Worm (Caenorhabditis elegans) whole organism, L1 larva: ENCODE results near the gene grl-25.

Source experiments
- C04F5.9 ChIP-seq: sonication (generic microtip); optimal IDR thresholded peaks from 2 replicates; lab custom pipeline; 2016; ENCODE audit warnings: missing genetic modification characterization, missing compliant biosample characterization
- C16A3.4 ChIP-seq: fragments of 150-350 bp; optimal IDR thresholded peaks from 2 replicates; lab custom pipeline; 2014; ENCODE audit warnings: missing biosample characterization, missing genetic modification characterization
- Y116A8C.19 ChIP-seq: sonication (generic microtip); optimal IDR thresholded peaks from 2 replicates; lab custom pipeline; 2016; ENCODE audit warnings: missing compliant biosample characterization, missing genetic modification characterization, borderline replicate concordance
- alr-1 ChIP-seq: fragments of 200-800 bp; sonication (Bioruptor generic); optimal IDR thresholded peaks from 2 replicates; lab custom pipeline; 2018; ENCODE audit warnings: borderline replicate concordance, mild to moderate bottlenecking, missing genetic modification characterization, missing compliant biosample characterization
- ceh-63 ChIP-seq: fragments of 200-800 bp; sonication (Bioruptor generic); optimal IDR thresholded peaks from 2 replicates; lab custom pipeline; 2018; ENCODE audit warnings: mild to moderate bottlenecking, missing genetic modification characterization, missing compliant biosample characterization
- dsc-1 ChIP-seq: sonication (generic microtip); optimal IDR thresholded peaks from 2 replicates; lab custom pipeline; 2016; ENCODE audit warnings: mild to moderate bottlenecking, missing genetic modification characterization, missing compliant biosample characterization
- efl-1 ChIP-seq, 4 experiments: fragments of 150-350 bp; optimal IDR thresholded peaks in 3 of 4; peaks in 1 of 4; 1 replicate in 1 of 4; 2 replicates in 3 of 4; lab custom pipeline; 2014; ENCODE audit warnings: missing biosample characterization in 2 of 4, missing genetic modification characterization in 2 of 4, missing genetic modification reagents in 2 of 4
- efl-3 ChIP-seq: fragments of 200-800 bp; sonication (Bioruptor generic); optimal IDR thresholded peaks from 2 replicates; lab custom pipeline; 2018; ENCODE audit warnings: mild to moderate bottlenecking, missing genetic modification characterization, missing compliant biosample characterization
- egl-27 ChIP-seq, 2 experiments: fragments of 150-350 bp in 1 of 2; sonication (generic microtip); optimal IDR thresholded peaks; 3 replicates each; lab custom pipeline; 2017 to 2018; ENCODE audit warnings: missing biosample characterization in 2 of 2, missing genetic modification characterization in 2 of 2, missing genetic modification reagents in 2 of 2
- elt-3 ChIP-seq, 6 experiments: fragments of 150-350 bp in 1 of 6; sonication (generic microtip); optimal IDR thresholded peaks; 2 replicates each; lab custom pipeline; 2017 to 2018; ENCODE audit warnings: missing biosample characterization in 6 of 6, missing genetic modification characterization in 6 of 6, inconsistent platforms in 1 of 6
- fkh-10 ChIP-seq: sonication (generic microtip); optimal IDR thresholded peaks from 2 replicates; lab custom pipeline; 2017; ENCODE audit warnings: missing biosample characterization, missing genetic modification reagents, missing genetic modification characterization
- fkh-4 ChIP-seq: sonication (generic microtip); optimal IDR thresholded peaks from 2 replicates; lab custom pipeline; 2016; ENCODE audit warnings: missing compliant biosample characterization, missing genetic modification characterization, borderline replicate concordance
- fos-1 ChIP-seq: fragments of 150-350 bp; optimal IDR thresholded peaks from 2 replicates; lab custom pipeline; 2014; ENCODE audit warnings: missing biosample characterization, missing genetic modification characterization
- grh-1 ChIP-seq: fragments of 200-800 bp; sonication (Bioruptor generic); IDR thresholded peaks from 2 replicates; pipeline ENCODE4 v1.3.6; 2022; ENCODE audit warnings: missing genetic modification reagents, missing genetic modification characterization, missing compliant biosample characterization
- hlh-17 ChIP-seq: fragments of 200-800 bp; sonication (Bioruptor generic); optimal IDR thresholded peaks from 2 replicates; lab custom pipeline; 2018; ENCODE audit warnings: missing genetic modification characterization, mild to moderate bottlenecking, missing compliant biosample characterization, moderate library complexity, borderline replicate concordance
- hlh-4 ChIP-seq: sonication (generic microtip); optimal IDR thresholded peaks from 2 replicates; lab custom pipeline; 2016; ENCODE audit warnings: mild to moderate bottlenecking, missing genetic modification characterization, missing compliant biosample characterization
- hpl-2 ChIP-seq: fragments of 150-350 bp; optimal IDR thresholded peaks from 2 replicates; lab custom pipeline; 2014; ENCODE audit warnings: missing biosample characterization, missing genetic modification reagents, missing genetic modification characterization
- irx-1 ChIP-seq: sonication (generic microtip); optimal IDR thresholded peaks from 2 replicates; lab custom pipeline; 2016; ENCODE audit warnings: missing genetic modification characterization, missing compliant biosample characterization
- isw-1 ChIP-seq: fragments of 200-800 bp; sonication (Bioruptor generic); IDR thresholded peaks from 2 replicates; pipeline ENCODE4 v1.3.6; 2022; ENCODE audit warnings: missing genetic modification characterization, missing compliant biosample characterization
- lin-13 ChIP-seq: fragments of 150-350 bp; optimal IDR thresholded peaks from 2 replicates; lab custom pipeline; 2014; ENCODE audit warnings: missing biosample characterization, missing genetic modification reagents, missing genetic modification characterization
- lin-15B ChIP-seq: fragments of 150-350 bp; sonication (generic microtip); optimal IDR thresholded peaks from 3 replicates; lab custom pipeline; 2014; ENCODE audit warnings: missing biosample characterization, missing genetic modification characterization
- lin-35 ChIP-seq, 2 experiments: fragments of 150-350 bp; optimal IDR thresholded peaks; 2 replicates each; lab custom pipeline; 2014; ENCODE audit warnings: missing biosample characterization in 2 of 2, missing genetic modification characterization in 2 of 2, missing genetic modification reagents in 2 of 2
- lir-3 ChIP-seq: sonication (generic microtip); optimal IDR thresholded peaks from 2 replicates; lab custom pipeline; 2016; ENCODE audit warnings: mild to moderate bottlenecking, missing genetic modification characterization, moderate library complexity, missing compliant biosample characterization; ENCODE audit not compliant: poor library complexity
- lsy-2 ChIP-seq, 2 experiments: fragments of 150-350 bp; optimal IDR thresholded peaks; 2 replicates each; lab custom pipeline; 2014; ENCODE audit warnings: missing biosample characterization in 2 of 2, missing genetic modification characterization in 2 of 2
- mab-9 ChIP-seq: fragments of 200-800 bp; sonication (Bioruptor generic); IDR thresholded peaks from 2 replicates; pipeline ENCODE4 v1.3.6; 2022; ENCODE audit warnings: missing genetic modification reagents, missing genetic modification characterization, missing compliant biosample characterization
- mef-2 ChIP-seq: fragments of 150-350 bp; optimal IDR thresholded peaks from 2 replicates; lab custom pipeline; 2014; ENCODE audit warnings: missing biosample characterization, missing genetic modification characterization
- mep-1 ChIP-seq: fragments of 150-350 bp; optimal IDR thresholded peaks from 2 replicates; lab custom pipeline; 2014; ENCODE audit warnings: missing biosample characterization, missing genetic modification characterization
- nhr-12 ChIP-seq: sonication (generic microtip); optimal IDR thresholded peaks from 2 replicates; lab custom pipeline; 2017; ENCODE audit warnings: missing biosample characterization, missing genetic modification characterization
- nhr-19 ChIP-seq: fragments of 200-800 bp; sonication (Bioruptor generic); conservative IDR thresholded peaks from 2 replicates; pipeline ENCODE4 v1.3.6; 2022; ENCODE audit warnings: missing genetic modification characterization, missing compliant biosample characterization
- nhr-237 ChIP-seq: fragments of 150-350 bp; optimal IDR thresholded peaks from 2 replicates; lab custom pipeline; 2014; ENCODE audit warnings: missing biosample characterization, missing genetic modification characterization
- nhr-28 ChIP-seq: fragments of 150-350 bp; optimal IDR thresholded peaks from 2 replicates; lab custom pipeline; 2014; ENCODE audit warnings: missing biosample characterization, missing genetic modification characterization
- nhr-47 ChIP-seq: sonication (generic microtip); optimal IDR thresholded peaks from 2 replicates; lab custom pipeline; 2016; ENCODE audit warnings: mild to moderate bottlenecking, missing genetic modification characterization, moderate library complexity, missing compliant biosample characterization
- nhr-71 ChIP-seq: sonication (generic microtip); optimal IDR thresholded peaks from 2 replicates; lab custom pipeline; 2016; ENCODE audit warnings: mild to moderate bottlenecking, missing genetic modification characterization, moderate library complexity, missing compliant biosample characterization
- pag-3 ChIP-seq: sonication (generic microtip); optimal IDR thresholded peaks from 2 replicates; lab custom pipeline; 2017; ENCODE audit warnings: missing genetic modification characterization, mild to moderate bottlenecking, missing compliant biosample characterization, antibody characterized with exemption, borderline replicate concordance; ENCODE audit not compliant: insufficient read depth
- pqm-1 ChIP-seq: sonication (generic microtip); optimal IDR thresholded peaks from 3 replicates; lab custom pipeline; 2017; ENCODE audit warnings: missing biosample characterization, missing genetic modification characterization
- rnt-1 ChIP-seq: sonication (generic microtip); optimal IDR thresholded peaks from 2 replicates; lab custom pipeline; 2016; ENCODE audit warnings: mild to moderate bottlenecking, missing genetic modification characterization, moderate library complexity, missing compliant biosample characterization
- skn-1 ChIP-seq: fragments of 150-350 bp; optimal IDR thresholded peaks from 2 replicates; lab custom pipeline; 2014; ENCODE audit warnings: missing biosample characterization, missing genetic modification characterization
- snpc-4 ChIP-seq: fragments of 150-350 bp; optimal IDR thresholded peaks from 2 replicates; lab custom pipeline; 2014; ENCODE audit warnings: missing biosample characterization, missing genetic modification characterization
- tbx-2 ChIP-seq: sonication (generic microtip); optimal IDR thresholded peaks from 2 replicates; lab custom pipeline; 2016; ENCODE audit warnings: missing genetic modification characterization, missing compliant biosample characterization
- tlp-1 ChIP-seq: fragments of 150-350 bp; optimal IDR thresholded peaks from 2 replicates; lab custom pipeline; 2014; ENCODE audit warnings: missing biosample characterization, missing genetic modification characterization
- unc-130 ChIP-seq: fragments of 150-350 bp; optimal IDR thresholded peaks from 2 replicates; lab custom pipeline; 2017; ENCODE audit warnings: missing biosample characterization, missing genetic modification characterization, inconsistent platforms
- unc-30 ChIP-seq: sonication (generic microtip); optimal IDR thresholded peaks from 2 replicates; lab custom pipeline; 2017; ENCODE audit warnings: missing biosample characterization, missing genetic modification characterization
- unc-62 ChIP-seq: fragments of 150-350 bp; optimal IDR thresholded peaks from 2 replicates; lab custom pipeline; 2014; ENCODE audit warnings: missing biosample characterization, missing genetic modification reagents, missing genetic modification characterization
- unc-86 ChIP-seq: sonication (generic microtip); optimal IDR thresholded peaks from 2 replicates; lab custom pipeline; 2016; ENCODE audit warnings: missing genetic modification characterization, missing compliant biosample characterization
- unc-98 ChIP-seq: fragments of 200-800 bp; sonication (Bioruptor generic); IDR thresholded peaks from 2 replicates; pipeline ENCODE4 v1.3.6; 2022; ENCODE audit warnings: missing genetic modification characterization, missing compliant biosample characterization
- vab-15 ChIP-seq: sonication (generic microtip); optimal IDR thresholded peaks from 2 replicates; lab custom pipeline; 2017; ENCODE audit warnings: missing genotype, mild to moderate bottlenecking, missing genetic modification characterization, missing compliant biosample characterization
- xbp-1 ChIP-seq: sonication (generic microtip); optimal IDR thresholded peaks from 2 replicates; lab custom pipeline; 2016; ENCODE audit warnings: missing genetic modification characterization, missing compliant biosample characterization
- zip-4 ChIP-seq: fragments of 200-800 bp; sonication (Bioruptor generic); optimal IDR thresholded peaks from 2 replicates; lab custom pipeline; 2018; ENCODE audit warnings: mild to moderate bottlenecking, missing genetic modification characterization, moderate library complexity, missing compliant biosample characterization
- ztf-4 ChIP-seq: fragments of 150-350 bp; optimal IDR thresholded peaks from 2 replicates; lab custom pipeline; 2014; ENCODE audit warnings: missing biosample characterization, missing genetic modification characterization

The grl-25 gene

ce11 chrIII:8922061-8922460 is 40.0 kb upstream of the grl-25 start (continued):
- TF ChIP-seq pag-3 (tag; lab: Kevin White, UChicago) = no peak
- TF ChIP-seq lin-35 (GFP tag; optimal IDR thresholded peaks at IDR 0.05; lab: Kevin White, UChicago) = peak in 1 of 2 experiments; percentile 14
- TF ChIP-seq skn-1 (tag; lab: Kevin White, UChicago) = no peak
- no peak for TF ChIP-seq C04F5.9 (tag; lab: Kevin White, UChicago)
- TF ChIP-seq ztf-4 = peak; percentile 77
- TF ChIP-seq mef-2 = no peak
- TF ChIP-seq tbx-2 (tag; lab: Kevin White, UChicago) = no peak
- no peak for TF ChIP-seq hpl-2 (GFP tag; lab: Kevin White, UChicago)
- no peak for TF ChIP-seq hlh-17
- no peak for TF ChIP-seq unc-130 (tag; lab: Kevin White, UChicago)
- TF ChIP-seq nhr-28 (tag; lab: Kevin White, UChicago) = no peak
- TF ChIP-seq nhr-12 = no peak
- TF ChIP-seq, all 84 proteins: peak for 12

- TF ChIP-seq zip-4 (GFP tag; lab: Kevin White, UChicago) (no peak), lin-13 (GFP tag; lab: Kevin White, UChicago) (no peak), mep-1 (tag; lab: Kevin White, UChicago) (peak; percentile 35), nhr-71 (tag; lab: Kevin White, UChicago) (peak; percentile 3), ceh-63 (GFP tag; lab: Kevin White, UChicago) (no peak), lir-3 (tag; lab: Kevin White, UChicago) (no peak), irx-1 (no peak), hpl-2 (GFP tag; lab: Kevin White, UChicago) (no peak), efl-3 (GFP tag; lab: Kevin White, UChicago) (no peak), C16A3.4 (tag; lab: Kevin White, UChicago) (no peak), unc-30 (tag; lab: Kevin White, UChicago) (no peak), unc-98 (GFP tag; lab: Robert Waterston, UW) (no peak), mab-9 (GFP tag; lab: Robert Waterston, UW) (no peak), Y116A8C.19 (tag; lab: Kevin White, UChicago) (no peak), alr-1 (tag; lab: Kevin White, UChicago) (no peak), nhr-47 (tag; lab: Kevin White, UChicago) (no peak), nhr-237 (tag; lab: Kevin White, UChicago) (no peak), hlh-4 (tag; lab: Kevin White, UChicago) (no peak), egl-27 (tag; optimal IDR thresholded peaks at IDR 0.05; lab: Kevin White, UChicago) (no peak), rnt-1 (tag; lab: Kevin White, UChicago) (no peak), unc-62 (GFP tag; lab: Kevin White, UChicago) (no peak), ztf-4 (no peak), dsc-1 (no peak), nhr-28 (tag; lab: Kevin White, UChicago) (no peak), lsy-2 (tag; optimal IDR thresholded peaks at IDR 0.05; lab: Kevin White, UChicago) (peak; percentile 17), snpc-4 (no peak), pqm-1 (no peak), grh-1 (GFP tag; lab: Robert Waterston, UW) (no peak), fkh-4 (tag; lab: Kevin White, UChicago) (no peak), fkh-10 (GFP tag; lab: Kevin White, UChicago) (no peak), xbp-1 (tag; lab: Kevin White, UChicago) (no peak), tlp-1 (tag; lab: Kevin White, UChicago) (no peak), unc-130 (tag; lab: Kevin White, UChicago) (no peak), C04F5.9 (tag; lab: Kevin White, UChicago) (no peak), unc-86 (tag; lab: Kevin White, UChicago) (no peak), pag-3 (tag; lab: Kevin White, UChicago) (no peak), efl-1 (optimal IDR thresholded peaks at IDR 0.05; lab: Kevin White, UChicago) (peak in 1 of 2 experiments; percentile 2), efl-1 (GFP tag; optimal IDR thresholded peaks at IDR 0.05 in 1 of 2; lab: Kevin White, UChicago) (no peak), nhr-12 (no peak), vab-15 (tag; lab: Kevin White, UChicago) (no peak), fos-1 (no peak), elt-3 (tag; optimal IDR thresholded peaks at IDR 0.05; lab: Kevin White, UChicago) (peak in 1 of 6 experiments; percentile 3), nhr-19 (GFP tag; lab: Robert Waterston, UW) (no peak), lin-15B (no peak), isw-1 (no peak), hlh-17 (no peak)
Observed at ce11 chrIII:8923240-8923734, 38.8 kb upstream of the grl-25 start, which contains the start of gene glb-1. Gene glb-1 (minus strand): TSS chrIII:8923290.
